Fruit fly (Drosophila melanogaster) whole organism, wandering third instar larva: Measurements from ENCODE around the gene ssp.

ENCODE experiments used
- Abd-B ChIP-seq: fragments of >200 bp; optimal IDR thresholded peaks from 2 replicates; lab custom pipeline; 2017; ENCODE audit warnings: missing biosample characterization, missing genetic modification characterization
- CG32264 ChIP-seq: fragments of 200-800 bp; sonication (Bioruptor generic); optimal IDR thresholded peaks from 2 replicates; lab custom pipeline; 2016; ENCODE audit warnings: missing biosample characterization, missing genetic modification characterization
- CG9705 ChIP-seq: fragments of 200-800 bp; sonication (Bioruptor generic); optimal IDR thresholded peaks from 2 replicates; lab custom pipeline; 2018; ENCODE audit warnings: missing biosample characterization, mild to moderate bottlenecking, missing genetic modification characterization
- CrebA ChIP-seq: fragments of 200-800 bp; sonication (Bioruptor generic); optimal IDR thresholded peaks from 2 replicates; lab custom pipeline; 2016; ENCODE audit warnings: missing biosample characterization, mild to moderate bottlenecking, missing genetic modification characterization, borderline replicate concordance
- Dfd ChIP-seq: fragments of >200 bp; optimal IDR thresholded peaks from 2 replicates; lab custom pipeline; 2017; ENCODE audit warnings: missing biosample characterization, missing genetic modification characterization
- Dif ChIP-seq: fragments of 200-275, 200-300 bp; sonication (Bioruptor generic); optimal IDR thresholded peaks from 2 replicates; lab custom pipeline; 2018; ENCODE audit warnings: missing biosample characterization, missing genetic modification characterization; ENCODE audit not compliant: partially characterized antibody
- GATAd ChIP-seq: sonication (Bioruptor generic); optimal IDR thresholded peaks from 2 replicates; lab custom pipeline; 2016; ENCODE audit warnings: missing biosample characterization, missing genetic modification characterization
- HLH106 ChIP-seq: fragments of 200-800 bp; optimal IDR thresholded peaks from 3 replicates; lab custom pipeline; 2019; ENCODE audit warnings: missing biosample characterization, mild to moderate bottlenecking, missing genetic modification characterization, moderate library complexity
- Hnf4 ChIP-seq: fragments of 200-800 bp; sonication (Bioruptor generic); optimal IDR thresholded peaks from 2 replicates; lab custom pipeline; 2016; ENCODE audit warnings: missing biosample characterization, mild to moderate bottlenecking, missing genetic modification characterization
- Hr78 ChIP-seq: fragments of >200 bp; optimal IDR thresholded peaks from 2 replicates; lab custom pipeline; 2017; ENCODE audit warnings: missing biosample characterization, missing genetic modification characterization
- Hr83 ChIP-seq: fragments of 200-300 bp; sonication (Bioruptor generic); optimal IDR thresholded peaks from 2 replicates; lab custom pipeline; 2016; ENCODE audit warnings: missing biosample characterization, mild to moderate bottlenecking, missing genetic modification characterization, moderate library complexity; ENCODE audit not compliant: poor library complexity, severe bottlenecking
- Jra ChIP-seq: sonication (Bioruptor generic); optimal IDR thresholded peaks from 2 replicates; lab custom pipeline; 2016; ENCODE audit warnings: missing biosample characterization, missing genetic modification characterization
- Mio ChIP-seq: sonication (Bioruptor generic); optimal IDR thresholded peaks from 2 replicates; lab custom pipeline; 2016; ENCODE audit warnings: missing biosample characterization, missing genetic modification characterization
- Myc ChIP-seq: fragments of >200 bp; optimal IDR thresholded peaks from 2 replicates; lab custom pipeline; 2017
- N ChIP-seq: fragments of >200 bp; optimal IDR thresholded peaks from 2 replicates; lab custom pipeline; 2018; ENCODE audit warnings: missing biosample characterization, missing external identifiers, missing genetic modification characterization
- OdsH ChIP-seq: fragments of 200-800 bp; sonication (Bioruptor generic); optimal IDR thresholded peaks from 2 replicates; lab custom pipeline; 2016; ENCODE audit warnings: missing biosample characterization, mild to moderate bottlenecking, missing genetic modification characterization
- Rel ChIP-seq, 2 experiments: fragments of 200-800 bp; sonication (Bioruptor generic) in 1 of 2; optimal IDR thresholded peaks; 2 replicates in 1 of 2; 3 replicates in 1 of 2; lab custom pipeline; 2016 to 2019; ENCODE audit warnings: mild to moderate bottlenecking in 2 of 2, missing biosample characterization in 2 of 2, missing genetic modification characterization in 2 of 2, moderate library complexity in 1 of 2
- Sp1 ChIP-seq: fragments of 200-800 bp; sonication (Bioruptor generic); optimal IDR thresholded peaks from 3 replicates; lab custom pipeline; 2019; ENCODE audit warnings: missing biosample characterization, mild to moderate bottlenecking, missing genetic modification characterization, moderate library complexity
- Vsx2 ChIP-seq: fragments of 200-300, 225-300 bp; sonication (Bioruptor generic); optimal IDR thresholded peaks from 2 replicates; lab custom pipeline; 2018; ENCODE audit warnings: missing biosample characterization, missing genetic modification characterization; ENCODE audit not compliant: partially characterized antibody
- br ChIP-seq: fragments of 200-800 bp; sonication (Bioruptor generic); optimal IDR thresholded peaks from 2 replicates; lab custom pipeline; 2016; ENCODE audit warnings: missing biosample characterization, missing genetic modification characterization
- brk ChIP-seq: fragments of 200-800 bp; sonication (Bioruptor generic); optimal IDR thresholded peaks from 2 replicates; lab custom pipeline; 2016; ENCODE audit warnings: missing biosample characterization, mild to moderate bottlenecking, missing genetic modification characterization
- dl ChIP-seq, 2 experiments: fragments of 175-275, 200-275 bp in 1 of 2; fragments of 200-275 bp in 1 of 2; sonication (Bioruptor generic); optimal IDR thresholded peaks; lab custom pipeline; 2018; ENCODE audit warnings: mild to moderate bottlenecking in 2 of 2, missing biosample characterization in 2 of 2, missing genetic modification characterization in 2 of 2, moderate library complexity in 2 of 2; ENCODE audit not compliant: partially characterized antibody in 2 of 2, insufficient read depth in 1 of 2
- dmrt93B ChIP-seq: fragments of 200-800 bp; sonication (Bioruptor generic); optimal IDR thresholded peaks from 2 replicates; lab custom pipeline; 2018; ENCODE audit warnings: missing biosample characterization, mild to moderate bottlenecking, missing genetic modification characterization
- dsf ChIP-seq: sonication (Bioruptor generic); optimal IDR thresholded peaks from 2 replicates; lab custom pipeline; 2016; ENCODE audit warnings: missing biosample characterization, missing genetic modification characterization, borderline replicate concordance
- ey ChIP-seq: fragments of 200-800 bp; sonication (Bioruptor generic); optimal IDR thresholded peaks from 2 replicates; lab custom pipeline; 2016; ENCODE audit warnings: missing biosample characterization, missing genetic modification characterization
- foxo ChIP-seq, 2 experiments: fragments of 200-800 bp; sonication (Bioruptor generic); optimal IDR thresholded peaks; 2 replicates in 1 of 2; 3 replicates in 1 of 2; lab custom pipeline; 2016 to 2017; ENCODE audit warnings: missing biosample characterization in 2 of 2, missing genetic modification characterization in 2 of 2
- fru ChIP-seq: fragments of 200-800 bp; sonication (Bioruptor generic); optimal IDR thresholded peaks from 3 replicates; lab custom pipeline; 2016; ENCODE audit warnings: missing biosample characterization, mild to moderate bottlenecking, missing genetic modification characterization
- h ChIP-seq: fragments of 200-800 bp; sonication (Bioruptor generic); optimal IDR thresholded peaks from 3 replicates; lab custom pipeline; 2016; ENCODE audit warnings: missing biosample characterization, mild to moderate bottlenecking, missing genetic modification characterization
- jim ChIP-seq: fragments of 175-275, 200-325 bp; sonication (Bioruptor generic); optimal IDR thresholded peaks from 2 replicates; lab custom pipeline; 2016; ENCODE audit warnings: missing biosample characterization, mild to moderate bottlenecking, missing genetic modification characterization
- lola ChIP-seq: fragments of >200 bp; optimal IDR thresholded peaks from 2 replicates; lab custom pipeline; 2017; ENCODE audit warnings: missing biosample characterization, missing genetic modification characterization
- pan ChIP-seq: fragments of >200 bp; optimal IDR thresholded peaks from 2 replicates; lab custom pipeline; 2017
- psq ChIP-seq: fragments of 200-800 bp; sonication (Bioruptor generic); optimal IDR thresholded peaks from 3 replicates; lab custom pipeline; 2017; ENCODE audit warnings: missing biosample characterization, mild to moderate bottlenecking, missing genetic modification characterization, moderate library complexity
- rgr ChIP-seq: fragments of 200-800 bp; sonication (Bioruptor generic); optimal IDR thresholded peaks from 3 replicates; lab custom pipeline; 2016; ENCODE audit warnings: missing biosample characterization, mild to moderate bottlenecking, missing genetic modification characterization
- sage ChIP-seq: fragments of 200-800 bp; sonication (Bioruptor generic); optimal IDR thresholded peaks from 2 replicates; lab custom pipeline; 2016; ENCODE audit warnings: missing biosample characterization, mild to moderate bottlenecking, missing genetic modification characterization
- sv ChIP-seq: fragments of 200-800 bp; sonication (Bioruptor generic); optimal IDR thresholded peaks from 3 replicates; lab custom pipeline; 2016; ENCODE audit warnings: missing biosample characterization, missing genetic modification characterization
- tai ChIP-seq: sonication (Bioruptor generic); optimal IDR thresholded peaks from 2 replicates; lab custom pipeline; 2016; ENCODE audit warnings: missing biosample characterization, missing genetic modification characterization
- usp ChIP-seq: fragments of >200 bp; optimal IDR thresholded peaks from 2 replicates; lab custom pipeline; 2017; ENCODE audit warnings: missing biosample characterization, missing genetic modification characterization
- woc ChIP-seq: sonication (Bioruptor generic); optimal IDR thresholded peaks from 2 replicates; lab custom pipeline; 2016; ENCODE audit warnings: missing biosample characterization, mild to moderate bottlenecking, missing genetic modification characterization

The ssp gene

dm6 chr3L:12081679-12082520, 36.2 kb upstream of the ssp start, which contains the start of gene Sema5c:
TSS of gene Sema5c (minus strand) at chr3L:12081830.
- TF ChIP-seq Dfd (GFP tag; lab: Kevin White, UChicago), result no peak
- TF ChIP-seq jim (GFP tag; lab: Kevin White, UChicago), result peak; percentile 27
- peak; percentile 42 for TF ChIP-seq fru (GFP tag; lab: Kevin White, UChicago)
- TF ChIP-seq brk (GFP tag; lab: Kevin White, UChicago), result peak; percentile 2
- TF ChIP-seq sage, result peak; percentile 30
- TF ChIP-seq CrebA (GFP tag; lab: Kevin White, UChicago), result peak; percentile 50
- TF ChIP-seq Mio (GFP tag; lab: Kevin White, UChicago), result no peak
- peak; percentile 20 for TF ChIP-seq h (GFP tag; lab: Kevin White, UChicago)
- TF ChIP-seq CG9705, result no peak
- TF ChIP-seq woc (GFP tag; lab: Kevin White, UChicago), result peak; percentile 18
- TF ChIP-seq dl (GFP tag; optimal IDR thresholded peaks at IDR 0.05; lab: Kevin White, UChicago; ENCODE audit: insufficient read depth in 1 of 2, partially characterized antibody in 2 of 2), result peak in 1 of 2 experiments; percentile 66
- peak; percentile 32 for TF ChIP-seq Dif (GFP tag; lab: Kevin White, UChicago)
- no peak for TF ChIP-seq dsf (GFP tag; lab: Kevin White, UChicago)
- TF ChIP-seq Hr78 (GFP tag; lab: Kevin White, UChicago), result no peak
- peak; percentile 95 for TF ChIP-seq psq (GFP tag; lab: Kevin White, UChicago)
- peak; percentile 47 for TF ChIP-seq br (GFP tag; lab: Kevin White, UChicago)
- TF ChIP-seq sv (GFP tag; lab: Kevin White, UChicago), result peak; percentile 43
- peak; percentile 33 for TF ChIP-seq Hnf4
- TF ChIP-seq HLH106 (tag; lab: Kevin White, UChicago), result peak; percentile 77
- TF ChIP-seq usp (GFP tag; lab: Kevin White, UChicago), result no peak
- peak; percentile 57 for TF ChIP-seq dmrt93B (GFP tag; lab: Kevin White, UChicago)
- peak; percentile 23 for TF ChIP-seq Rel (GFP tag; optimal IDR thresholded peaks at IDR 0.05; lab: Kevin White, UChicago)
- TF ChIP-seq Rel (tag; optimal IDR thresholded peaks at IDR 0.05; lab: Kevin White, UChicago), result peak; percentile 56
- TF ChIP-seq CG32264 (GFP tag; lab: Kevin White, UChicago), result no peak
- peak; percentile 91 for TF ChIP-seq Hr83 (GFP tag; lab: Kevin White, UChicago)
- TF ChIP-seq N (GFP tag; lab: Kevin White, UChicago), result no peak
- TF ChIP-seq rgr (GFP tag; lab: Kevin White, UChicago), result peak; percentile 17
- TF ChIP-seq Abd-B (GFP tag; lab: Kevin White, UChicago), result no peak
- TF ChIP-seq foxo (GFP tag; optimal IDR thresholded peaks at IDR 0.05; lab: Kevin White, UChicago), result peak; percentile 46 to 55
- peak; percentile 47 for TF ChIP-seq OdsH (GFP tag; lab: Kevin White, UChicago)
- TF ChIP-seq pan (lab: Kevin White, UChicago), result no peak
- TF ChIP-seq tai (GFP tag; lab: Kevin White, UChicago), result no peak
- no peak for TF ChIP-seq Myc (lab: Kevin White, UChicago)
- TF ChIP-seq Jra (GFP tag; lab: Kevin White, UChicago), result no peak
- TF ChIP-seq Sp1 (GFP tag; lab: Kevin White, UChicago), result peak; percentile 79
- no peak for TF ChIP-seq lola
- peak; percentile 78 for TF ChIP-seq Vsx2 (GFP tag; lab: Kevin White, UChicago)
- no peak for TF ChIP-seq GATAd
- TF ChIP-seq ey, result no peak
- TF ChIP-seq, all 38 proteins: peak for 22

DNA sequence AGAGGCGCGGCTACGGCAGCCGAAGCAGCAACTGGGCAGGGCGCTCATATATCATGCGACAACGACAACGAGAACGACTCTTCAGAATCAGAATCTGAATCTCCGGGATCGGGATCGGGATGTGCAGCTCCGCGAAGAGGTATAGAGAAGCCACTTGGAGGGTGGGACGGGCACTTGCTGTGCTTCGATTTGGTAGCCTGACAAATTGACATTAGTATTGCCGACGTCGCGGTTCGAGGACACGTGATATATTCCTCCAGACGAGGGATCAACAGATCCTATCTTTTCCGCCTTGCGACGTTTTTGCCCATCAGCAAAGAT, 35.6 kb upstream of the ssp start:
- no peak for TF ChIP-seq Mio (GFP tag; lab: Kevin White, UChicago)
- no peak for TF ChIP-seq sage
- TF ChIP-seq Abd-B (GFP tag; lab: Kevin White, UChicago), result no peak
- TF ChIP-seq Myc (lab: Kevin White, UChicago), result no peak
- TF ChIP-seq foxo (GFP tag; optimal IDR thresholded peaks at IDR 0.05; lab: Kevin White, UChicago), result no peak
- no peak for TF ChIP-seq CG9705
- TF ChIP-seq dmrt93B (GFP tag; lab: Kevin White, UChicago), result no peak
- TF ChIP-seq, all 38 proteins: peak for 0
